Worm (Caenorhabditis elegans): ENCODE results near the gene mrpl-50.

Gene mrpl-50

ce11 chrII:8891042-8891441 lies 38.6 kb upstream of the mrpl-50 start:
- no peak for TF ChIP-seq nhr-237 (tag; optimal IDR thresholded peaks at IDR 0.05)
- peak; percentile 63 for TF ChIP-seq lsy-2 (tag; optimal IDR thresholded peaks at IDR 0.05)

- TF ChIP-seq hlh-1 (tag; optimal IDR thresholded peaks at IDR 0.05) (peak; percentile 51), mep-1 (tag; optimal IDR thresholded peaks at IDR 0.05) (no peak)
Observed at ce11 chrII:8891606-8892005, 38.0 kb upstream of the mrpl-50 start.

- peak; percentile 57 for TF ChIP-seq nhr-2 (tag; optimal IDR thresholded peaks at IDR 0.05)
- peak; percentile 6 for TF ChIP-seq hlh-1 (tag; optimal IDR thresholded peaks at IDR 0.05)
- TF ChIP-seq ham-2 (GFP tag; optimal IDR thresholded peaks at IDR 0.05) = no peak
- TF ChIP-seq elt-1 (tag; optimal IDR thresholded peaks at IDR 0.05; ENCODE audit: borderline replicate concordance, insufficient read depth) = peak; percentile 90
Observed at ce11 chrII:8895398-8895797, 34.2 kb upstream of the mrpl-50 start.

- TF ChIP-seq sptf-1 (tag; optimal IDR thresholded peaks at IDR 0.05) = no peak
- no peak for TF ChIP-seq ztf-11 (tag; optimal IDR thresholded peaks at IDR 0.05)
- no peak for TF ChIP-seq mls-2 (tag; optimal IDR thresholded peaks at IDR 0.05)
- TF ChIP-seq hlh-1 (tag; optimal IDR thresholded peaks at IDR 0.05) = no peak
Observed at ce11 chrII:8895895-8896294, 33.7 kb upstream of the mrpl-50 start.

- no peak for TF ChIP-seq elt-1 (tag; optimal IDR thresholded peaks at IDR 0.05; ENCODE audit: borderline replicate concordance, insufficient read depth)
- TF ChIP-seq sem-2 (GFP tag; optimal IDR thresholded peaks at IDR 0.05) = no peak
- no peak for TF ChIP-seq nhr-28 (tag; optimal IDR thresholded peaks at IDR 0.05)
- no peak for TF ChIP-seq lin-32 (GFP tag; optimal IDR thresholded peaks at IDR 0.05)
- no peak for TF ChIP-seq snpc-4 (tag; optimal IDR thresholded peaks at IDR 0.05)
- TF ChIP-seq unc-62 (GFP tag; optimal IDR thresholded peaks at IDR 0.05) = no peak
- no peak for TF ChIP-seq sptf-1 (tag; optimal IDR thresholded peaks at IDR 0.05)
- TF ChIP-seq ces-1 (GFP tag; optimal IDR thresholded peaks at IDR 0.05) = no peak
Observed at ce11 chrII:8896541-8896940, 33.1 kb upstream of the mrpl-50 start, which contains the start of gene lat-1. lat-1 (plus strand) TSS chrII:8896841.

- TF ChIP-seq lsy-2 (tag; optimal IDR thresholded peaks at IDR 0.05) (no peak), nhr-2 (tag; optimal IDR thresholded peaks at IDR 0.05) (peak; percentile 18), zip-8 (tag; optimal IDR thresholded peaks at IDR 0.05) (peak; percentile 49), mls-2 (tag; optimal IDR thresholded peaks at IDR 0.05) (no peak)
Observed at ce11 chrII:8897244-8897643, 32.4 kb upstream of the mrpl-50 start.

- TF ChIP-seq nhr-2 (tag; optimal IDR thresholded peaks at IDR 0.05) (peak; percentile 18), unc-62 (GFP tag; optimal IDR thresholded peaks at IDR 0.05) (peak; percentile 60), elt-1 (tag; optimal IDR thresholded peaks at IDR 0.05; ENCODE audit: borderline replicate concordance, insufficient read depth) (peak; percentile 89), cnd-1 (tag; optimal IDR thresholded peaks at IDR 0.05) (no peak), mls-2 (tag; optimal IDR thresholded peaks at IDR 0.05) (no peak), ceh-83 (GFP tag; optimal IDR thresholded peaks at IDR 0.05) (peak; percentile 58), sptf-1 (tag; optimal IDR thresholded peaks at IDR 0.05) (peak; percentile 5), M03D4.4 (tag; optimal IDR thresholded peaks at IDR 0.05) (no peak), elt-3 (tag; optimal IDR thresholded peaks at IDR 0.05) (no peak)
Observed at ce11 chrII:8898582-8899356, 30.9 kb upstream of the mrpl-50 start.

- TF ChIP-seq mep-1 (tag; optimal IDR thresholded peaks at IDR 0.05) (no peak), pha-4 (tag; optimal IDR thresholded peaks at IDR 0.05) (peak; percentile 67), cnd-1 (tag; optimal IDR thresholded peaks at IDR 0.05) (no peak), ceh-83 (GFP tag; optimal IDR thresholded peaks at IDR 0.05) (no peak), ces-1 (GFP tag; optimal IDR thresholded peaks at IDR 0.05) (peak; percentile 69), nhr-2 (tag; optimal IDR thresholded peaks at IDR 0.05) (peak; percentile 69), mab-5 (tag; optimal IDR thresholded peaks at IDR 0.05) (no peak), zip-8 (tag; optimal IDR thresholded peaks at IDR 0.05) (peak; percentile 35)
Observed at ce11 chrII:8899357-8899748, 30.3 kb upstream of the mrpl-50 start.
